Worm (Caenorhabditis elegans): ENCODE measurements around the gene F38A1.6.

ce11 chrIV:1238147-1238546 is 13.5 kb upstream of the F38A1.6 start:
- no peak for TF ChIP-seq ama-1 (optimal IDR thresholded peaks at IDR 0.05)
- no peak for TF ChIP-seq scrt-1 (GFP tag; IDR thresholded peaks at IDR 0.05)
- TF ChIP-seq sea-1 (GFP tag; conservative IDR thresholded peaks at IDR 0.05) = no peak
- TF ChIP-seq ets-7 (tag; optimal IDR thresholded peaks at IDR 0.05) = no peak
